Worm (Caenorhabditis elegans) whole organism, L2 larva: ENCODE data around the gene ltd-1.

Experiments
- crh-2 ChIP-seq: sonication (generic microtip); optimal IDR thresholded peaks from 2 replicates; lab custom pipeline; 2017; ENCODE audit warnings: missing biosample characterization, missing genetic modification characterization
- egl-27 ChIP-seq: sonication (generic microtip); optimal IDR thresholded peaks from 3 replicates; lab custom pipeline; 2017; ENCODE audit warnings: missing biosample characterization, missing genetic modification reagents, missing genetic modification characterization
- elt-3 ChIP-seq: sonication (generic microtip); optimal IDR thresholded peaks from 2 replicates; lab custom pipeline; 2017; ENCODE audit warnings: missing biosample characterization, missing genetic modification characterization
- nhr-10 ChIP-seq: sonication (generic microtip); optimal IDR thresholded peaks from 2 replicates; lab custom pipeline; 2017; ENCODE audit warnings: missing biosample characterization, missing genetic modification characterization
- nhr-23 ChIP-seq: fragments of 150-350 bp; optimal IDR thresholded peaks from 2 replicates; lab custom pipeline; 2014; ENCODE audit warnings: missing biosample characterization, missing genetic modification reagents, missing genetic modification characterization
- nhr-237 ChIP-seq: fragments of 150-350 bp; optimal IDR thresholded peaks from 2 replicates; lab custom pipeline; 2014; ENCODE audit warnings: missing biosample characterization, missing genetic modification characterization
- unc-55 ChIP-seq: fragments of 150-350 bp; sonication (generic microtip); optimal IDR thresholded peaks from 3 replicates; lab custom pipeline; 2014; ENCODE audit warnings: missing biosample characterization, missing genetic modification reagents, missing genetic modification characterization
- zag-1 ChIP-seq: fragments of 150-350 bp; optimal IDR thresholded peaks from 2 replicates; lab custom pipeline; 2014; ENCODE audit warnings: missing biosample characterization, missing genetic modification characterization
- ztf-11 ChIP-seq: sonication (generic microtip); optimal IDR thresholded peaks from 2 replicates; lab custom pipeline; 2017; ENCODE audit warnings: missing biosample characterization, missing genetic modification characterization

DNA sequence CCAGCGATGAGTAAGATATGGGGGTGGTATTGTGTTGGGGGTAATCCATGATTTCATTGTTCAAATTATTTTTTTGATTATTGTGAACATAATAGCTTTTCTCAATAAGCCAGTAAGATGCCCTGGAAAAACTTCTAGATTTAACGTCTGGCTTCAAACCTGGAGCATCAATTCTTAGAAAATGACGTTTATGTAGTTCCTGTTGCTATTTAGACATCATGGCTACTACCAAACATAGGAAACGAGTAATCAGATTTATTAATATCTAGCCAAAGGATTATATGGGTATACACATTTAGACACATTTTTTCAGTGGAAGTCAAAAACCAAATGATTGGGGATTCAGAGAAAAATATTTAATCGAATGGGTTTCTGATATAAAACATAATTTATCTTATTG lies 33.0 kb downstream of the ltd-1 start:
- TF ChIP-seq ztf-11 (no peak), nhr-237 (tag; lab: Kevin White, UChicago) (no peak), egl-27 (tag; lab: Kevin White, UChicago) (no peak), crh-2 (tag; lab: Kevin White, UChicago) (no peak), unc-55 (GFP tag; lab: Kevin White, UChicago) (no peak), zag-1 (tag; lab: Kevin White, UChicago) (no peak), nhr-10 (tag; lab: Kevin White, UChicago) (no peak), elt-3 (tag; lab: Kevin White, UChicago) (no peak), nhr-23 (no peak)
